Worm (Caenorhabditis elegans) whole organism, L4 larva: Measurements from ENCODE around the gene ZC196.2.

Experiments
- D1046.2 ChIP-seq: fragments of 200-800 bp; sonication (Bioruptor generic); IDR thresholded peaks from 2 replicates; pipeline ENCODE4 v1.3.6; 2022; ENCODE audit warnings: missing genetic modification characterization, missing compliant biosample characterization
- F10B5.3 ChIP-seq: sonication (generic microtip); optimal IDR thresholded peaks from 2 replicates; lab custom pipeline; 2016; ENCODE audit warnings: mild to moderate bottlenecking, missing genetic modification characterization, missing compliant biosample characterization
- F49E8.2 ChIP-seq: sonication (generic microtip); optimal IDR thresholded peaks from 2 replicates; lab custom pipeline; 2016; ENCODE audit warnings: missing compliant biosample characterization, mild to moderate bottlenecking, missing genetic modification characterization, borderline replicate concordance
- Y105C5A.15 ChIP-seq: fragments of 200-800 bp; sonication (Bioruptor generic); IDR thresholded peaks from 2 replicates; pipeline ENCODE4 v1.3.6; 2022; ENCODE audit warnings: missing genetic modification characterization, missing compliant biosample characterization
- Y5F2A.4 ChIP-seq: fragments of 200-800 bp; sonication (Bioruptor generic); optimal IDR thresholded peaks from 2 replicates; lab custom pipeline; 2018; ENCODE audit warnings: mild to moderate bottlenecking, missing genetic modification characterization, missing compliant biosample characterization
- ama-1 ChIP-seq: fragments of 150-350 bp; optimal IDR thresholded peaks from 2 replicates; lab custom pipeline; 2014; ENCODE audit warnings: inconsistent platforms, mixed read lengths
- ceh-82 ChIP-seq: sonication (generic microtip); optimal IDR thresholded peaks from 2 replicates; lab custom pipeline; 2017; ENCODE audit warnings: missing biosample characterization, missing genetic modification characterization
- gei-8 ChIP-seq: fragments of 200-800 bp; sonication (Bioruptor generic); optimal IDR thresholded peaks from 2 replicates; lab custom pipeline; 2018; ENCODE audit warnings: mild to moderate bottlenecking, missing genetic modification characterization, missing compliant biosample characterization
- mdl-1 ChIP-seq, 2 experiments: fragments of 150-350 bp in 1 of 2; sonication (generic microtip) in 1 of 2; optimal IDR thresholded peaks; 2 replicates each; lab custom pipeline; 2014 to 2017; ENCODE audit warnings: missing biosample characterization in 2 of 2, missing genetic modification characterization in 2 of 2
- mes-2 ChIP-seq: sonication (generic microtip); optimal IDR thresholded peaks from 2 replicates; lab custom pipeline; 2016; ENCODE audit warnings: missing genotype, mild to moderate bottlenecking, missing genetic modification characterization, missing compliant biosample characterization; ENCODE audit not compliant: poor library complexity, severe bottlenecking
- nhr-237 ChIP-seq: sonication (generic microtip); optimal IDR thresholded peaks from 2 replicates; lab custom pipeline; 2017; ENCODE audit warnings: missing biosample characterization, missing genetic modification characterization
- nhr-42 ChIP-seq: fragments of 200-800 bp; sonication (Bioruptor generic); IDR thresholded peaks from 2 replicates; pipeline ENCODE4 v1.3.6; 2022; ENCODE audit warnings: missing genetic modification characterization, missing compliant biosample characterization

ce11 chrV:8718399-8718798 is 20.8 kb upstream of the ZC196.2 start:
- no peak for TF ChIP-seq mdl-1 (tag; optimal IDR thresholded peaks at IDR 0.05; lab: Kevin White, UChicago)
- no peak for TF ChIP-seq ceh-82 (tag; lab: Kevin White, UChicago)
- TF ChIP-seq ama-1, result no peak
- TF ChIP-seq F10B5.3 (tag; lab: Kevin White, UChicago), result no peak
- TF ChIP-seq F49E8.2, result no peak
- no peak for TF ChIP-seq Y105C5A.15 (GFP tag; lab: Robert Waterston, UW)
- no peak for TF ChIP-seq D1046.2 (GFP tag; lab: Robert Waterston, UW)
- TF ChIP-seq gei-8, result no peak
- TF ChIP-seq mes-2 (tag; lab: Kevin White, UChicago), result no peak
- TF ChIP-seq nhr-42 (GFP tag; lab: Robert Waterston, UW), result no peak
- no peak for TF ChIP-seq Y5F2A.4
- TF ChIP-seq nhr-237 (tag; lab: Kevin White, UChicago), result no peak
